Worm (Caenorhabditis elegans): ENCODE data around the gene srj-9.

Gene srj-9

ce11 chrV:3408602-3409001 is 23.1 kb upstream of the srj-9 start, which contains the start of gene T20D4.7:
Gene T20D4.7, plus strand, starts transcription at chrV:3408902.
- TF ChIP-seq daf-12 (tag; optimal IDR thresholded peaks at IDR 0.05) (no peak), ceh-16 (tag; optimal IDR thresholded peaks at IDR 0.05) (no peak), eor-1 (tag; optimal IDR thresholded peaks at IDR 0.05) (no peak), lin-15B (tag; optimal IDR thresholded peaks at IDR 0.05) (no peak), pqm-1 (tag; optimal IDR thresholded peaks at IDR 0.05) (no peak), ZK546.5 (tag; optimal IDR thresholded peaks at IDR 0.05) (no peak), nhr-12 (tag; optimal IDR thresholded peaks at IDR 0.05) (no peak)

DNA sequence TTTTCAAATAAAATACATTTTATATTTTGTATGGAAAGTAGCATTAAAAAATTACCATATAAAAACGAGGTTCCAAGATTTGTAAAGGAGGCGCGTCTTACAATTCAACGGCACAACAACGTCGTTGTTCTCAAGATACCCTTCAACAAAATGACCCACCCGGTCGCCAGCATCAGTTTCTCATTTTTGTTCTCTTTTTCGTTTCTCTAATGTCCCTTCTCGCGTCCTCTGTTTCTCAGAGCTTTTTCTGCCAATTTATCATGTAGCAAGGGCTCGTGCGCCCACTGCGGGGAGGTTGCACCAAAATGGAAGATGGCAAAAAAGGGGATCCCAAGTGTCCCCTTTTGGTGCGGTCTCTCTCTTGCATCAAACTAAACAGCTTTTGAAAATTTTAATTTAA is 22.2 kb upstream of the srj-9 start:
- TF ChIP-seq fos-1 (tag; optimal IDR thresholded peaks at IDR 0.05), result no peak
- TF ChIP-seq ama-1 (optimal IDR thresholded peaks at IDR 0.05), result no peak
- TF ChIP-seq mdl-1 (tag; optimal IDR thresholded peaks at IDR 0.05), result no peak
- peak; percentile 75 for TF ChIP-seq lin-39 (tag; optimal IDR thresholded peaks at IDR 0.05)

- no peak for TF ChIP-seq ZK546.5 (tag; optimal IDR thresholded peaks at IDR 0.05)
- no peak for TF ChIP-seq pha-4 (tag; optimal IDR thresholded peaks at IDR 0.05)
- no peak for TF ChIP-seq nhr-67 (tag; optimal IDR thresholded peaks at IDR 0.05)
- TF ChIP-seq nhr-28 (tag; optimal IDR thresholded peaks at IDR 0.05), result no peak
- TF ChIP-seq nfya-1 (tag; optimal IDR thresholded peaks at IDR 0.05; ENCODE audit: insufficient read depth), result peak; percentile 20
- no peak for TF ChIP-seq ztf-4 (tag; optimal IDR thresholded peaks at IDR 0.05)
- TF ChIP-seq nhr-43 (tag; optimal IDR thresholded peaks at IDR 0.05; ENCODE audit: poor library complexity, severe bottlenecking), result no peak
- peak; percentile 33 for TF ChIP-seq lin-39 (tag; optimal IDR thresholded peaks at IDR 0.05)
- no peak for TF ChIP-seq nhr-11 (tag; optimal IDR thresholded peaks at IDR 0.05)
- TF ChIP-seq fkh-10 (GFP tag; optimal IDR thresholded peaks at IDR 0.05), result no peak
- TF ChIP-seq mdl-1 (tag; optimal IDR thresholded peaks at IDR 0.05), result peak; percentile 6
- TF ChIP-seq nhr-23 (tag; optimal IDR thresholded peaks at IDR 0.05), result peak; percentile 56
- TF ChIP-seq aly-2 (tag; optimal IDR thresholded peaks at IDR 0.05), result no peak
- TF ChIP-seq tbx-2 (tag; optimal IDR thresholded peaks at IDR 0.05), result no peak
Measured at ce11 chrV:3410098-3410570, 21.6 kb upstream of the srj-9 start, which contains the start of gene arrd-22. Gene arrd-22, plus strand, starts transcription at chrV:3410520.

DNA sequence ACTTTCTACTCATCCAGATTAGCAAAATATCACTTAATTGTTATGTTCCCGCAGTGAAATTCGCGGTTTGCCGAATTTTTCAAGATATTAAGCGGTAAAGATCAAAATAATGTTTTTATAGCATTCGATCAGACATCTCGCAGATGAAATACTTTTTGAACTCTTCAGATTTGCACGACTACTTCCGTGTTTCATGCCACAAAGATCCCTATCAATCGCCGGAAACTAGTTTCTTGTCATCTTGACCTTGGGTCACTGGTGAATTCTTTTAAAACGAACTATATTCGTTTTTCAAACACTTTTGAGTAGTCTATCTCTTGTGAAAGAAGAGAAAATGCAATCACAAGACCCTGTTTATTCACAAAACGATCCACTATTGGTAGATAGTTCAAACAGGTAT is 18.7 kb upstream of the srj-9 start, which contains the start of gene txt-11:
txt-11 (plus strand) TSS at position 301 of the 400 bp plus-strand sequence.
- TF ChIP-seq skn-1 (tag; optimal IDR thresholded peaks at IDR 0.05) (no peak), nhr-23 (tag; optimal IDR thresholded peaks at IDR 0.05) (peak; percentile 36)

ce11 chrV:3417928-3418327 is 13.8 kb upstream of the srj-9 start, which contains the start of gene T20D4.3:
Gene T20D4.3, plus strand, starts transcription at chrV:3418228.
- TF ChIP-seq elt-3 (tag; optimal IDR thresholded peaks at IDR 0.05) (no peak), pha-4 (tag; optimal IDR thresholded peaks at IDR 0.05) (no peak), ZK546.5 (tag; optimal IDR thresholded peaks at IDR 0.05) (no peak), ceh-28 (tag; optimal IDR thresholded peaks at IDR 0.05) (no peak), lin-15B (tag; optimal IDR thresholded peaks at IDR 0.05) (no peak), eor-1 (tag; optimal IDR thresholded peaks at IDR 0.05) (no peak), nfya-1 (tag; optimal IDR thresholded peaks at IDR 0.05; ENCODE audit: insufficient read depth) (no peak), nhr-25 (tag; optimal IDR thresholded peaks at IDR 0.05) (no peak), daf-12 (tag; optimal IDR thresholded peaks at IDR 0.05) (no peak), nhr-77 (tag; optimal IDR thresholded peaks at IDR 0.05) (no peak), nhr-23 (tag; optimal IDR thresholded peaks at IDR 0.05) (no peak), unc-62 (GFP tag; optimal IDR thresholded peaks at IDR 0.05) (no peak), tbx-2 (tag; optimal IDR thresholded peaks at IDR 0.05) (no peak), aly-2 (tag; optimal IDR thresholded peaks at IDR 0.05) (no peak), ztf-11 (tag; optimal IDR thresholded peaks at IDR 0.05) (no peak)

ce11 chrV:3424341-3424740 is 7.4 kb upstream of the srj-9 start, which contains the start of gene srab-21:
Gene srab-21, minus strand, starts transcription at chrV:3424441.
- TF ChIP-seq ceh-28 (tag; optimal IDR thresholded peaks at IDR 0.05) (no peak), aly-2 (tag; optimal IDR thresholded peaks at IDR 0.05) (no peak), nhr-25 (tag; optimal IDR thresholded peaks at IDR 0.05) (no peak), nhr-11 (tag; optimal IDR thresholded peaks at IDR 0.05) (no peak), unc-62 (GFP tag; optimal IDR thresholded peaks at IDR 0.05) (no peak), nhr-43 (tag; optimal IDR thresholded peaks at IDR 0.05; ENCODE audit: poor library complexity, severe bottlenecking) (no peak), nhr-77 (tag; optimal IDR thresholded peaks at IDR 0.05) (no peak), R02D3.7 (tag; optimal IDR thresholded peaks at IDR 0.05) (no peak), daf-12 (tag; optimal IDR thresholded peaks at IDR 0.05) (no peak), nhr-12 (tag; optimal IDR thresholded peaks at IDR 0.05) (no peak), nhr-28 (tag; optimal IDR thresholded peaks at IDR 0.05) (no peak), skn-1 (tag; optimal IDR thresholded peaks at IDR 0.05) (no peak), mml-1 (tag; optimal IDR thresholded peaks at IDR 0.05) (no peak)

Measured in whole organism, L3 larva.